Worm (Caenorhabditis elegans) whole organism, L4 larva: Measurements from ENCODE around the gene ddx-15.

ENCODE experiments used
- ceh-20 ChIP-seq: fragments of 200-800 bp; sonication (Bioruptor generic); IDR thresholded peaks from 2 replicates; pipeline ENCODE4 v1.3.6; 2022; ENCODE audit warnings: missing genetic modification reagents, missing genetic modification characterization, missing compliant biosample characterization
- cey-2 ChIP-seq: sonication (generic microtip); optimal IDR thresholded peaks from 3 replicates; lab custom pipeline; 2017; ENCODE audit warnings: missing genetic modification characterization, mild to moderate bottlenecking, missing compliant biosample characterization, antibody characterized with exemption, borderline replicate concordance; ENCODE audit not compliant: insufficient read depth
- daf-19 ChIP-seq: fragments of 200-800 bp; sonication (Bioruptor generic); conservative IDR thresholded peaks from 2 replicates; pipeline ENCODE4 v1.3.6; 2022; ENCODE audit warnings: missing genetic modification characterization, missing compliant biosample characterization

ce11 chrIII:5623418-5623817 is 31.9 kb upstream of the ddx-15 start:
- TF ChIP-seq ceh-20 (GFP tag; lab: Robert Waterston, UW): no peak
- TF ChIP-seq daf-19: no peak
- TF ChIP-seq cey-2 (tag; lab: Kevin White, UChicago): no peak
